Worm (Caenorhabditis elegans): ENCODE results near the gene F59D12.5.

DNA sequence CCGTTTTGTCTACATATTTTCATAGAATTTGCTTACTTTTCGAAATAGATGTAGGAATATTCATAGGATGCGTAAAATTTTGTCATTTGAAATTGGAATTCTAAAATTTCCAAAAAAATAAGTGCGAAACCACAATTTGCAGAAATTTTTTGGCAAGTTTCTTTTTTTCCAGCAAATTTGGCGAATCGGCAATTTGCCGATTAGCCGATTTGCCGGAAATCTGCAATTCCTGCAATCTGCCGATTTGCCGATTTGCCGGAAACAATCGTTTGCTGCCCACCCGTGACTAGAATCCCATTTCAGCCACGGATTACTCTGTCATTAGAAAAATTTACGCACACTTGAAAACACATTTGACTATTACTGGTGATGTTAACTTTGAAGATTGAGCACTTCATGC, 42.9 kb downstream of the F59D12.5 start:
- TF ChIP-seq lin-11 (tag; optimal IDR thresholded peaks at IDR 0.05) (no peak), pqm-1 (tag; optimal IDR thresholded peaks at IDR 0.05) (no peak), ets-4 (tag; optimal IDR thresholded peaks at IDR 0.05) (no peak), ama-1 (optimal IDR thresholded peaks at IDR 0.05) (no peak), ztf-16 (tag; optimal IDR thresholded peaks at IDR 0.05) (no peak), ceh-2 (tag; optimal IDR thresholded peaks at IDR 0.05) (no peak), K09A11.1 (tag; optimal IDR thresholded peaks at IDR 0.05; ENCODE audit: insufficient read depth) (no peak), ceh-9 (tag; optimal IDR thresholded peaks at IDR 0.05) (no peak), syd-9 (tag; optimal IDR thresholded peaks at IDR 0.05) (no peak), hlh-15 (tag; optimal IDR thresholded peaks at IDR 0.05) (no peak), unc-86 (tag; optimal IDR thresholded peaks at IDR 0.05) (no peak)

Measured in whole organism, late embryonic.